Fruit fly (Drosophila melanogaster) whole organism, embryonic: ENCODE results near the gene crq.

ENCODE experiments used
- Asciz ChIP-seq: fragments of 200-800 bp; sonication (Bioruptor generic); optimal IDR thresholded peaks from 2 replicates; lab custom pipeline; 2017; ENCODE audit warnings: missing biosample characterization, mild to moderate bottlenecking, missing genetic modification characterization, missing genetic modification reagents
- Bgb ChIP-seq: fragments of 200-800 bp; sonication (Bioruptor generic); IDR thresholded peaks from 2 replicates; pipeline ENCODE4 v1.3.6; 2022; ENCODE audit warnings: missing biosample characterization, missing genetic modification characterization; ENCODE audit not compliant: partially characterized antibody
- Bteb2 ChIP-seq: fragments of 200-800 bp; sonication (Bioruptor generic); optimal IDR thresholded peaks from 2 replicates; lab custom pipeline; 2016; ENCODE audit warnings: missing biosample characterization, missing genetic modification characterization
- C15 ChIP-seq: fragments of 200-800 bp; sonication (Bioruptor generic); IDR thresholded peaks from 3 replicates; pipeline ENCODE4 v1.3.6; 2022; ENCODE audit warnings: missing biosample characterization, missing genetic modification characterization
- CG10209 ChIP-seq: fragments of 200-800 bp; sonication (Bioruptor generic); optimal IDR thresholded peaks from 3 replicates; lab custom pipeline; 2017; ENCODE audit warnings: missing biosample characterization, mild to moderate bottlenecking, missing genetic modification characterization, missing genetic modification reagents
- CG10321 ChIP-seq: fragments of 200-800 bp; sonication (Bioruptor generic); IDR thresholded peaks from 2 replicates; pipeline ENCODE4 v1.3.6; 2022; ENCODE audit warnings: missing biosample characterization, missing genetic modification characterization
- CG11398 ChIP-seq: fragments of 200-800 bp; sonication (Bioruptor generic); optimal IDR thresholded peaks from 2 replicates; lab custom pipeline; 2016; ENCODE audit warnings: missing biosample characterization, missing genetic modification characterization
- CG12236 ChIP-seq: fragments of 200-800 bp; sonication (Bioruptor generic); optimal IDR thresholded peaks from 2 replicates; lab custom pipeline; 2016; ENCODE audit warnings: missing biosample characterization, missing genetic modification characterization
- CG13296 ChIP-seq: fragments of 200-800 bp; sonication (Bioruptor generic); optimal IDR thresholded peaks from 3 replicates; lab custom pipeline; 2018; ENCODE audit warnings: missing biosample characterization, mild to moderate bottlenecking, missing genetic modification characterization
- CG15073 ChIP-seq: fragments of 200-800 bp; sonication (Bioruptor generic); optimal IDR thresholded peaks from 2 replicates; lab custom pipeline; 2016; ENCODE audit warnings: missing biosample characterization, missing genetic modification characterization
- CG16863 ChIP-seq: fragments of 200-800 bp; sonication (Bioruptor generic); optimal IDR thresholded peaks from 3 replicates; lab custom pipeline; 2016; ENCODE audit warnings: missing biosample characterization, missing genetic modification characterization
- CG31365 ChIP-seq: fragments of 200-800 bp; sonication (Bioruptor generic); optimal IDR thresholded peaks from 2 replicates; lab custom pipeline; 2018; ENCODE audit warnings: missing biosample characterization, mild to moderate bottlenecking, missing genetic modification characterization
- CG31388 ChIP-seq: fragments of 200-800 bp; sonication (Bioruptor generic); optimal IDR thresholded peaks from 2 replicates; lab custom pipeline; 2016; ENCODE audit warnings: missing biosample characterization, missing genetic modification characterization
- CG34376 ChIP-seq: fragments of 200-800 bp; sonication (Bioruptor generic); optimal IDR thresholded peaks from 2 replicates; lab custom pipeline; 2018; ENCODE audit warnings: missing biosample characterization, mild to moderate bottlenecking, missing genetic modification characterization
- CG3995 ChIP-seq: fragments of 200-800 bp; sonication (Bioruptor generic); optimal IDR thresholded peaks from 3 replicates; lab custom pipeline; 2016; ENCODE audit warnings: missing biosample characterization, missing genetic modification characterization
- CG42726 ChIP-seq: fragments of 200-800 bp; sonication (Bioruptor generic); IDR thresholded peaks from 2 replicates; pipeline ENCODE4 v1.3.6; 2022; ENCODE audit warnings: missing biosample characterization, missing genetic modification characterization; ENCODE audit not compliant: partially characterized antibody
- CG6791 ChIP-seq: fragments of 200-800 bp; sonication (Bioruptor generic); IDR thresholded peaks from 3 replicates; pipeline ENCODE4 v1.3.6; 2022; ENCODE audit warnings: missing biosample characterization, missing genetic modification characterization; ENCODE audit not compliant: partially characterized antibody
- CG6854 ChIP-seq: fragments of 200-800 bp; sonication (Bioruptor generic); optimal IDR thresholded peaks from 3 replicates; lab custom pipeline; 2017; ENCODE audit warnings: missing biosample characterization, mild to moderate bottlenecking, missing genetic modification characterization
- Dek ChIP-seq: fragments of 200-800 bp; sonication (Bioruptor generic); optimal IDR thresholded peaks from 3 replicates; lab custom pipeline; 2019; ENCODE audit warnings: missing biosample characterization, mild to moderate bottlenecking, missing genetic modification characterization, moderate library complexity
- E2f1 ChIP-seq: fragments of 200-800 bp; sonication (Bioruptor generic); IDR thresholded peaks from 2 replicates; pipeline ENCODE4 v1.3.6; 2022; ENCODE audit warnings: missing biosample characterization, missing genetic modification characterization
- H15 ChIP-seq: fragments of 200-800 bp; sonication (Bioruptor generic); IDR thresholded peaks from 3 replicates; pipeline ENCODE4 v1.3.6; 2022; ENCODE audit warnings: missing biosample characterization, missing genetic modification characterization
- Hmx ChIP-seq: fragments of 200-800 bp; sonication (Bioruptor generic); optimal IDR thresholded peaks from 2 replicates; lab custom pipeline; 2016; ENCODE audit warnings: missing biosample characterization, missing genetic modification characterization
- Hr39 ChIP-seq: fragments of >200 bp; optimal IDR thresholded peaks from 2 replicates; lab custom pipeline; 2017
- Lpt ChIP-seq: fragments of >200 bp; optimal IDR thresholded peaks from 2 replicates; lab custom pipeline; 2018; ENCODE audit warnings: missing biosample characterization, missing genetic modification characterization
- Mrtf ChIP-seq: fragments of 200-800 bp; sonication (Bioruptor generic); IDR thresholded peaks from 3 replicates; pipeline ENCODE4 v1.3.6; 2022; ENCODE audit warnings: missing biosample characterization, missing genetic modification characterization
- Oaz ChIP-seq: fragments of 200-800 bp; sonication (Bioruptor generic); IDR thresholded peaks from 2 replicates; pipeline ENCODE4 v1.3.6; 2022; ENCODE audit warnings: missing biosample characterization, missing genetic modification characterization
- Poxn ChIP-seq: fragments of 200-800 bp; sonication (Bioruptor generic); IDR thresholded peaks from 2 replicates; pipeline ENCODE4 v1.3.6; 2022; ENCODE audit warnings: missing biosample characterization, missing genetic modification characterization
- Ravus ChIP-seq: fragments of 200-800 bp; sonication (Bioruptor generic); IDR thresholded peaks from 2 replicates; pipeline ENCODE4 v1.3.6; 2022; ENCODE audit warnings: missing biosample characterization, missing genetic modification characterization
- Sry-β ChIP-seq: fragments of 200-800 bp; sonication (Bioruptor generic); optimal IDR thresholded peaks from 2 replicates; lab custom pipeline; 2018; ENCODE audit warnings: missing biosample characterization, mild to moderate bottlenecking, missing genetic modification characterization, moderate library complexity
- bsh ChIP-seq, 2 experiments: fragments of 200-800 bp; sonication (Bioruptor generic); optimal IDR thresholded peaks; 2 replicates each; lab custom pipeline; 2017 to 2018; ENCODE audit warnings: mild to moderate bottlenecking in 2 of 2, missing biosample characterization in 2 of 2, missing genetic modification characterization in 2 of 2, moderate library complexity in 1 of 2
- chn ChIP-seq: fragments of 200-800 bp; sonication (Bioruptor generic); optimal IDR thresholded peaks from 2 replicates; lab custom pipeline; 2016; ENCODE audit warnings: missing biosample characterization, missing genetic modification characterization
- danr ChIP-seq: fragments of 200-800 bp; sonication (Bioruptor generic); IDR thresholded peaks from 2 replicates; pipeline ENCODE4 v1.3.6; 2022; ENCODE audit warnings: missing biosample characterization, missing genetic modification characterization
- exex ChIP-seq: fragments of 200-800 bp; sonication (Bioruptor generic); optimal IDR thresholded peaks from 4 replicates; lab custom pipeline; 2018; ENCODE audit warnings: missing biosample characterization, mild to moderate bottlenecking, missing genetic modification characterization, moderate library complexity
- fd3F ChIP-seq: fragments of 200-800 bp; sonication (Bioruptor generic); optimal IDR thresholded peaks from 2 replicates; lab custom pipeline; 2018; ENCODE audit warnings: missing biosample characterization, mild to moderate bottlenecking, missing genetic modification characterization, moderate library complexity
- ftz-f1 ChIP-seq: fragments of 200-800 bp; sonication (Bioruptor generic); optimal IDR thresholded peaks from 2 replicates; lab custom pipeline; 2016; ENCODE audit warnings: missing biosample characterization, missing genetic modification characterization
- gfzf ChIP-seq: fragments of 200-800 bp; sonication (Bioruptor generic); optimal IDR thresholded peaks from 2 replicates; lab custom pipeline; 2016; ENCODE audit warnings: missing biosample characterization, mild to moderate bottlenecking, missing genetic modification characterization, moderate library complexity
- jumu ChIP-seq: fragments of 200-800 bp; sonication (Bioruptor generic); optimal IDR thresholded peaks from 3 replicates; lab custom pipeline; 2016; ENCODE audit warnings: missing biosample characterization, missing genetic modification characterization
- kay ChIP-seq: fragments of 200-800 bp; sonication (Bioruptor generic); optimal IDR thresholded peaks from 2 replicates; lab custom pipeline; 2016; ENCODE audit warnings: missing biosample characterization, missing genetic modification characterization
- lmd ChIP-seq: fragments of 200-800 bp; sonication (Bioruptor generic); IDR thresholded peaks from 2 replicates; pipeline ENCODE4 v1.3.6; 2022; ENCODE audit warnings: missing biosample characterization, missing genetic modification characterization
- nerfin-2 ChIP-seq: fragments of 200-800 bp; sonication (Bioruptor generic); IDR thresholded peaks from 2 replicates; pipeline ENCODE4 v1.3.6; 2022; ENCODE audit warnings: missing biosample characterization, missing genetic modification characterization; ENCODE audit not compliant: partially characterized antibody
- pros ChIP-seq: fragments of 200-800 bp; sonication (Bioruptor generic); optimal IDR thresholded peaks from 3 replicates; lab custom pipeline; 2019; ENCODE audit warnings: missing biosample characterization, mild to moderate bottlenecking, missing genetic modification characterization, moderate library complexity
- sens ChIP-seq: fragments of 200-800 bp; sonication (Bioruptor generic); peaks from one replicate; lab custom pipeline; 2016; ENCODE audit warnings: missing biosample characterization, missing genetic modification characterization
- slbo ChIP-seq: fragments of 200-800 bp; sonication (Bioruptor generic); IDR thresholded peaks from 2 replicates; pipeline ENCODE4 v1.3.6; 2022; ENCODE audit warnings: missing biosample characterization, missing genetic modification characterization
- so ChIP-seq: fragments of 200-800 bp; sonication (Bioruptor generic); IDR thresholded peaks from 3 replicates; pipeline ENCODE4 v1.3.6; 2022; ENCODE audit warnings: missing biosample characterization, missing genetic modification characterization
- sug ChIP-seq: fragments of 200-800 bp; optimal IDR thresholded peaks from 2 replicates; lab custom pipeline; 2019; ENCODE audit warnings: missing biosample characterization, mild to moderate bottlenecking, missing genetic modification characterization, moderate library complexity
- tgo ChIP-seq: fragments of 200-800 bp; sonication (Bioruptor generic); IDR thresholded peaks from 3 replicates; pipeline ENCODE4 v1.3.6; 2022; ENCODE audit warnings: missing biosample characterization, missing genetic modification characterization
- tio ChIP-seq: fragments of 200-800 bp; sonication (Bioruptor generic); optimal IDR thresholded peaks from 2 replicates; lab custom pipeline; 2017; ENCODE audit warnings: missing biosample characterization, missing genetic modification characterization, inconsistent platforms
- unc-4 ChIP-seq: fragments of 200-800 bp; sonication (Bioruptor generic); IDR thresholded peaks from 2 replicates; pipeline ENCODE4 v1.3.6; 2022; ENCODE audit warnings: missing biosample characterization, missing genetic modification characterization; ENCODE audit not compliant: partially characterized antibody
- vfl ChIP-seq: fragments of 200-800 bp; sonication (Bioruptor generic); optimal IDR thresholded peaks from 2 replicates; lab custom pipeline; 2016; ENCODE audit warnings: missing biosample characterization, missing genetic modification characterization
- zen2 ChIP-seq: fragments of 200-800 bp; sonication (Bioruptor generic); IDR thresholded peaks from 3 replicates; pipeline ENCODE4 v1.3.6; 2022; ENCODE audit warnings: missing biosample characterization, missing genetic modification characterization; ENCODE audit not compliant: partially characterized antibody

The crq gene

dm6 chr2L:440638-441454 lies 12.0 kb downstream of the crq start (continued):
- no peak for TF ChIP-seq Hmx (GFP tag; lab: Kevin White, UChicago)
- no peak for TF ChIP-seq Lpt (GFP tag; lab: Kevin White, UChicago)
- no peak for TF ChIP-seq CG3995 (GFP tag; lab: Kevin White, UChicago)
- TF ChIP-seq danr (GFP tag; lab: Robert Waterston, UW): no peak
- TF ChIP-seq so (GFP tag; lab: Robert Waterston, UW): no peak
- TF ChIP-seq CG31365 (tag; lab: Kevin White, UChicago): no peak
- TF ChIP-seq Poxn (GFP tag; lab: Robert Waterston, UW): no peak
- TF ChIP-seq fd3F (GFP tag; lab: Kevin White, UChicago): no peak
- TF ChIP-seq CG10209 (GFP tag; lab: Kevin White, UChicago): peak; percentile 37
- TF ChIP-seq Bteb2 (GFP tag; lab: Kevin White, UChicago): no peak
- no peak for TF ChIP-seq Ravus (GFP tag; lab: Robert Waterston, UW)
- no peak for TF ChIP-seq Sry-β
- TF ChIP-seq C15 (GFP tag; lab: Robert Waterston, UW): no peak
- no peak for TF ChIP-seq CG6791 (GFP tag; lab: Robert Waterston, UW)
- TF ChIP-seq CG31388 (GFP tag; lab: Kevin White, UChicago): no peak
- no peak for TF ChIP-seq sug (tag; lab: Kevin White, UChicago)
- no peak for TF ChIP-seq zen2
- TF ChIP-seq CG6854 (GFP tag; lab: Kevin White, UChicago): no peak
- no peak for TF ChIP-seq jumu
- TF ChIP-seq CG16863: no peak
- TF ChIP-seq CG12236 (GFP tag; lab: Kevin White, UChicago): no peak
- TF ChIP-seq exex (tag; lab: Kevin White, UChicago): no peak
- no peak for TF ChIP-seq CG15073 (GFP tag; lab: Kevin White, UChicago)
- no peak for TF ChIP-seq E2f1
- TF ChIP-seq unc-4 (GFP tag; lab: Robert Waterston, UW): no peak
- TF ChIP-seq Bgb (GFP tag; lab: Robert Waterston, UW): no peak
- TF ChIP-seq CG42726 (GFP tag; lab: Robert Waterston, UW): no peak
- TF ChIP-seq CG13296 (GFP tag; lab: Kevin White, UChicago): no peak
- peak; percentile 55 for TF ChIP-seq tio (GFP tag; lab: Kevin White, UChicago)
- peak; percentile 18; the same call in 1 of the 2 replicates for TF ChIP-seq lmd (GFP tag; lab: Robert Waterston, UW)
- TF ChIP-seq vfl (GFP tag; lab: Kevin White, UChicago): no peak
- TF ChIP-seq tgo (GFP tag; lab: Robert Waterston, UW): no peak; the same call in 2 of the 3 replicates
- no peak for TF ChIP-seq Hr39 (lab: Kevin White, UChicago)
- no peak for TF ChIP-seq Mrtf (GFP tag; lab: Robert Waterston, UW)
- no peak for TF ChIP-seq nerfin-2 (GFP tag; lab: Robert Waterston, UW)
- TF ChIP-seq H15: no peak
- no peak for TF ChIP-seq ftz-f1 (GFP tag; lab: Kevin White, UChicago)
- TF ChIP-seq chn: no peak
- TF ChIP-seq Asciz (GFP tag; lab: Kevin White, UChicago): no peak
- no peak for TF ChIP-seq kay
- peak; percentile 76 for TF ChIP-seq pros (GFP tag; lab: Kevin White, UChicago)
- TF ChIP-seq Dek: no peak
- TF ChIP-seq CG10321: no peak
- TF ChIP-seq slbo (GFP tag; lab: Robert Waterston, UW): no peak
- peak; percentile 73 for TF ChIP-seq sens (GFP tag; lab: Kevin White, UChicago)
- no peak for TF ChIP-seq CG11398 (GFP tag; lab: Kevin White, UChicago)
- TF ChIP-seq bsh (GFP tag; optimal IDR thresholded peaks at IDR 0.05; lab: Kevin White, UChicago): peak; percentile 71 to 85
- no peak for TF ChIP-seq Oaz (GFP tag; lab: Robert Waterston, UW)
- TF ChIP-seq CG34376: no peak
- TF ChIP-seq gfzf (GFP tag; lab: Kevin White, UChicago): no peak
